Fruit fly (Drosophila melanogaster) whole organism, prepupa: ENCODE measurements around the gene CG14395.

Source experiments
- CG10631 ChIP-seq: fragments of 200-800 bp; sonication (Bioruptor generic); optimal IDR thresholded peaks from 2 replicates; lab custom pipeline; 2016; ENCODE audit warnings: missing biosample characterization, missing genetic modification characterization
- CG10669 ChIP-seq: fragments of 200-800 bp; sonication (Bioruptor generic); optimal IDR thresholded peaks from 3 replicates; lab custom pipeline; 2018; ENCODE audit warnings: missing biosample characterization, mild to moderate bottlenecking, missing genetic modification characterization, moderate library complexity
- CG11294 ChIP-seq: fragments of 200-800 bp; sonication (Bioruptor generic); IDR thresholded peaks from 2 replicates; pipeline ENCODE4 v1.3.6; 2022; ENCODE audit warnings: missing biosample characterization, missing genetic modification characterization
- CG11762 ChIP-seq: fragments of 200-800 bp; sonication (Bioruptor generic); optimal IDR thresholded peaks from 3 replicates; lab custom pipeline; 2016; ENCODE audit warnings: missing biosample characterization, missing genetic modification characterization; ENCODE audit not compliant: insufficient read depth
- CG15336 ChIP-seq: fragments of 200-800 bp; sonication (Bioruptor generic); IDR thresholded peaks from 2 replicates; pipeline ENCODE4 v1.3.6; 2022; ENCODE audit warnings: missing biosample characterization, missing genetic modification characterization
- CG1621 ChIP-seq: fragments of 200-800 bp; sonication (Bioruptor generic); optimal IDR thresholded peaks from 3 replicates; lab custom pipeline; 2018; ENCODE audit warnings: missing biosample characterization, mild to moderate bottlenecking, missing genetic modification characterization
- CG31627 ChIP-seq: fragments of 200-800 bp; sonication (Bioruptor generic); optimal IDR thresholded peaks from 3 replicates; lab custom pipeline; 2016; ENCODE audit warnings: missing biosample characterization, missing genetic modification characterization
- CG32006 ChIP-seq: fragments of 200-800 bp; sonication (Bioruptor generic); optimal IDR thresholded peaks from 3 replicates; lab custom pipeline; 2017; ENCODE audit warnings: missing biosample characterization, mild to moderate bottlenecking, missing genetic modification characterization
- CG34406 ChIP-seq: fragments of 200-800 bp; sonication (Bioruptor generic); optimal IDR thresholded peaks from 3 replicates; lab custom pipeline; 2016; ENCODE audit warnings: missing biosample characterization, missing genetic modification characterization
- CG3919 ChIP-seq: fragments of 200-800 bp; sonication (Bioruptor generic); optimal IDR thresholded peaks from 3 replicates; lab custom pipeline; 2016; ENCODE audit warnings: missing biosample characterization, missing genetic modification characterization
- CG4318 ChIP-seq: fragments of 200-800 bp; sonication (Bioruptor generic); optimal IDR thresholded peaks from 3 replicates; lab custom pipeline; 2017; ENCODE audit warnings: missing biosample characterization, mild to moderate bottlenecking, missing genetic modification characterization
- Eip78C ChIP-seq: fragments of 200-800 bp; sonication (Bioruptor generic); peaks from one replicate; lab custom pipeline; 2016; ENCODE audit warnings: missing biosample characterization, missing genetic modification characterization
- Eip93F ChIP-seq: fragments of 200-800 bp; sonication (Bioruptor generic); optimal IDR thresholded peaks from 2 replicates; lab custom pipeline; 2016; ENCODE audit warnings: missing biosample characterization, mild to moderate bottlenecking, missing genetic modification characterization
- Ets21C ChIP-seq: fragments of 200-800 bp; sonication (Bioruptor generic); optimal IDR thresholded peaks from 3 replicates; lab custom pipeline; 2016; ENCODE audit warnings: missing biosample characterization, missing genetic modification characterization
- Ets96B ChIP-seq: fragments of 200-800 bp; optimal IDR thresholded peaks from 2 replicates; lab custom pipeline; 2019; ENCODE audit warnings: missing biosample characterization, mild to moderate bottlenecking, missing genetic modification characterization, moderate library complexity
- Gug ChIP-seq: fragments of 200-800 bp; sonication (Bioruptor generic); IDR thresholded peaks from 2 replicates; pipeline ENCODE4 v1.3.6; 2022; ENCODE audit warnings: missing biosample characterization, missing genetic modification characterization
- Hr39 ChIP-seq: fragments of 200-800 bp; sonication (Bioruptor generic); optimal IDR thresholded peaks from 2 replicates; lab custom pipeline; 2016; ENCODE audit warnings: missing biosample characterization, missing genetic modification characterization
- OdsH ChIP-seq: fragments of 200-800 bp; sonication (Bioruptor generic); optimal IDR thresholded peaks from 3 replicates; lab custom pipeline; 2016; ENCODE audit warnings: missing biosample characterization, missing genetic modification characterization
- Smox ChIP-seq: fragments of 200-800 bp; sonication (Bioruptor generic); optimal IDR thresholded peaks from 3 replicates; lab custom pipeline; 2016; ENCODE audit warnings: missing biosample characterization, missing genetic modification characterization
- Sox102F ChIP-seq: fragments of 200-800 bp; sonication (Bioruptor generic); optimal IDR thresholded peaks from 2 replicates; lab custom pipeline; 2016; ENCODE audit warnings: missing biosample characterization, mild to moderate bottlenecking, missing genetic modification characterization
- Sox14 ChIP-seq: fragments of 200-800 bp; sonication (Bioruptor generic); optimal IDR thresholded peaks from 3 replicates; lab custom pipeline; 2016; ENCODE audit warnings: missing biosample characterization, missing genetic modification characterization
- Sox15 ChIP-seq: fragments of 200-800 bp; sonication (Bioruptor generic); optimal IDR thresholded peaks from 3 replicates; lab custom pipeline; 2016; ENCODE audit warnings: missing biosample characterization, missing genetic modification characterization
- acj6 ChIP-seq: fragments of 200-800 bp; sonication (Bioruptor generic); optimal IDR thresholded peaks from 3 replicates; lab custom pipeline; 2016; ENCODE audit warnings: missing biosample characterization, missing genetic modification characterization
- eg ChIP-seq: fragments of 200-800 bp; sonication (Bioruptor generic); IDR thresholded peaks from 3 replicates; pipeline ENCODE4 v1.3.6; 2022; ENCODE audit warnings: missing biosample characterization, missing genetic modification characterization
- esn ChIP-seq: fragments of 200-800 bp; sonication (Bioruptor generic); optimal IDR thresholded peaks from 2 replicates; lab custom pipeline; 2016; ENCODE audit warnings: missing biosample characterization, mild to moderate bottlenecking, missing genetic modification characterization, moderate library complexity
- fd59A ChIP-seq: fragments of 200-800 bp; sonication (Bioruptor generic); optimal IDR thresholded peaks from 2 replicates; lab custom pipeline; 2017; ENCODE audit warnings: missing biosample characterization, mild to moderate bottlenecking, missing genetic modification characterization, missing genetic modification reagents
- fkh ChIP-seq: fragments of 200-800 bp; sonication (Bioruptor generic); optimal IDR thresholded peaks from 3 replicates; lab custom pipeline; 2017; ENCODE audit warnings: missing biosample characterization, mild to moderate bottlenecking, missing genetic modification characterization, moderate library complexity
- spab ChIP-seq: fragments of 200-800 bp; sonication (Bioruptor generic); optimal IDR thresholded peaks from 2 replicates; lab custom pipeline; 2017; ENCODE audit warnings: missing biosample characterization, mild to moderate bottlenecking, missing genetic modification characterization, missing genetic modification reagents
- ss ChIP-seq, 2 experiments: fragments of 200-800 bp; sonication (Bioruptor generic); optimal IDR thresholded peaks; 2 replicates in 1 of 2; 3 replicates in 1 of 2; lab custom pipeline; 2017 to 2018; ENCODE audit warnings: mild to moderate bottlenecking in 2 of 2, missing biosample characterization in 2 of 2, missing genetic modification characterization in 2 of 2, moderate library complexity in 1 of 2
- svp ChIP-seq: fragments of 200-800 bp; sonication (Bioruptor generic); peaks from one replicate; lab custom pipeline; 2016; ENCODE audit warnings: missing biosample characterization, missing genetic modification characterization
- vri ChIP-seq: fragments of 200-800 bp; sonication (Bioruptor generic); optimal IDR thresholded peaks from 3 replicates; lab custom pipeline; 2016; ENCODE audit warnings: missing biosample characterization, mild to moderate bottlenecking, missing genetic modification characterization

Gene CG14395

dm6 chr3R:12692497-12692896 lies 29.9 kb downstream of the CG14395 start, which contains the start of gene CG31347:
Gene CG31347, minus strand, starts transcription at chr3R:12692597.
- no peak for TF ChIP-seq Ets96B (tag; lab: Kevin White, UChicago)
- TF ChIP-seq CG10669 = no peak
- TF ChIP-seq CG4318 = no peak
- TF ChIP-seq Sox102F = no peak
- no peak for TF ChIP-seq Sox15 (GFP tag; lab: Kevin White, UChicago)
- no peak for TF ChIP-seq Eip78C (GFP tag; lab: Kevin White, UChicago)
- no peak for TF ChIP-seq Ets21C (GFP tag; lab: Kevin White, UChicago)
- no peak for TF ChIP-seq CG32006 (GFP tag; lab: Kevin White, UChicago)
- TF ChIP-seq CG31627 (GFP tag; lab: Kevin White, UChicago) = no peak
- TF ChIP-seq svp (GFP tag; lab: Kevin White, UChicago) = no peak
- no peak for TF ChIP-seq Eip93F (GFP tag; lab: Kevin White, UChicago)
- TF ChIP-seq Gug (GFP tag; lab: Robert Waterston, UW) = no peak
- TF ChIP-seq CG11762 (GFP tag; lab: Kevin White, UChicago) = no peak
- no peak for TF ChIP-seq spab (GFP tag; lab: Kevin White, UChicago)

DNA sequence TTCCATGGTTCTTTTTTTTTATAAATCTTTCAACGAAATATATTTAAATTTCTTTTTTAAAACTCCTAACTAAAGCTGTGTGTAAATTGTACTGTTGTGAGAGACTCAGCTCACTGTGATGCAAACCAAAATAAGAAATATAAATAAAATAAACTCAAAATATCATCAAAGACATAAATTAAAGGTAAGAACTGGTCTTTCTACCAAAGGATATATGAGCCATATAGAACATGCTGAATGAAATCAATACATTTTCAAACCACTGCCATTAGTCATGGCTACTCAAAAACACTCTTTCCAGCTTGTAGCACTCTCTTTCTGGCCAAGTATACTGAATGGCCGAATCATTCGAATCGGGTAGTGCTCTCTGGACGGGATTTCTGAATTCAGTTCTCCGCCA lies 32.1 kb downstream of the CG14395 start, which contains the start of the genes CG14391 and NijC:
Gene CG14391 (minus strand): TSS at position 101 of the 400 bp plus-strand sequence.
Gene NijC (plus strand): TSS at position 388 of the 400 bp plus-strand sequence.
- TF ChIP-seq CG3919 (GFP tag; lab: Kevin White, UChicago) (no peak), CG15336 (no peak), CG10631 (GFP tag; lab: Kevin White, UChicago) (no peak), eg (GFP tag; lab: Robert Waterston, UW) (no peak)

- TF ChIP-seq CG34406 (GFP tag; lab: Kevin White, UChicago) = no peak
- TF ChIP-seq vri (GFP tag; lab: Kevin White, UChicago) = no peak
- peak; percentile 53 for TF ChIP-seq svp (GFP tag; lab: Kevin White, UChicago)
Measured at dm6 chr3R:12697022-12697421, 34.4 kb downstream of the CG14395 start, which contains the start of gene Past1. Gene Past1, plus strand, starts transcription at chr3R:12697322.

dm6 chr3R:12697571-12698039 lies 35.0 kb downstream of the CG14395 start:
- peak; percentile 59 for TF ChIP-seq Eip78C (GFP tag; lab: Kevin White, UChicago)
- peak; percentile 20 for TF ChIP-seq CG1621 (tag; lab: Kevin White, UChicago)
- TF ChIP-seq vri (GFP tag; lab: Kevin White, UChicago) = peak; percentile 66
- TF ChIP-seq OdsH (GFP tag; lab: Kevin White, UChicago) = no peak
- TF ChIP-seq Sox14 (GFP tag; lab: Kevin White, UChicago) = peak; percentile 28
- TF ChIP-seq Hr39 (GFP tag; lab: Kevin White, UChicago) = no peak
- TF ChIP-seq Eip93F (GFP tag; lab: Kevin White, UChicago) = peak; percentile 31
- TF ChIP-seq CG3919 (GFP tag; lab: Kevin White, UChicago) = no peak
- peak; percentile 17 for TF ChIP-seq esn (GFP tag; lab: Kevin White, UChicago)
- TF ChIP-seq acj6 (GFP tag; lab: Kevin White, UChicago) = no peak
- peak; percentile 88 for TF ChIP-seq fkh (GFP tag; lab: Kevin White, UChicago)
- TF ChIP-seq, all 60 proteins: peak for 7

DNA sequence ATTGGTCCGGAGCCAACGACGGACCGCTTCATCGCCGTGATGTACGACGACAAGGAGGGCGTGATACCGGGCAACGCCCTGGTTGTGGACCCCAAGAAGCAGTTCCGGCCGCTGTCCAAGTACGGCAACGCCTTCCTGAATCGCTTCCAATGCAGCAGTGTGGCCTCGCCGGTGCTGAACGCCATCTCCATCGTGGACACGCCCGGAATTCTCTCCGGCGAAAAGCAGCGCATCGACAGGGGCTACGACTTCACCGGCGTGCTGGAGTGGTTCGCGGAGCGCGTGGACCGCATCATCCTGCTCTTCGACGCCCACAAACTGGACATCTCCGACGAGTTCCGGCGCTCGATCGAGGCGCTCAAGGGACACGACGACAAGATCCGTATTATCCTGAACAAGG lies 35.7 kb downstream of the CG14395 start:
- TF ChIP-seq fd59A = no peak
- TF ChIP-seq Ets21C (GFP tag; lab: Kevin White, UChicago) = no peak
- TF ChIP-seq Smox (GFP tag; lab: Kevin White, UChicago) = no peak
- no peak for TF ChIP-seq svp (GFP tag; lab: Kevin White, UChicago)
- no peak for TF ChIP-seq vri (GFP tag; lab: Kevin White, UChicago)
- no peak for TF ChIP-seq CG10669
- no peak for TF ChIP-seq OdsH (GFP tag; lab: Kevin White, UChicago)
- TF ChIP-seq ss (GFP tag; optimal IDR thresholded peaks at IDR 0.05; lab: Kevin White, UChicago) = no peak
- no peak for TF ChIP-seq CG11294 (GFP tag; lab: Robert Waterston, UW)
- TF ChIP-seq acj6 (GFP tag; lab: Kevin White, UChicago) = no peak
